Worm (Caenorhabditis elegans): ENCODE results near the gene ZK507.1.

- TF ChIP-seq hmbx-1 (tag; optimal IDR thresholded peaks at IDR 0.05) (no peak), scrt-1 (GFP tag; IDR thresholded peaks at IDR 0.05) (no peak)
Observed at ce11 chrIII:9101212-9101611, at the start of gene ZK507.1.

All from whole organism, early embryonic.